Fruit fly (Drosophila melanogaster) whole organism, wandering third instar larva: ENCODE measurements around the gene CG6179.
A peak's percentile ranks its signal among the peaks of the same experiment; 100 is the strongest.

Source experiments
- Abd-B ChIP-seq: fragments of >200 bp; optimal IDR thresholded peaks from 2 replicates; lab custom pipeline; 2017; ENCODE audit warnings: missing biosample characterization, missing genetic modification characterization
- Dfd ChIP-seq: fragments of >200 bp; optimal IDR thresholded peaks from 2 replicates; lab custom pipeline; 2017; ENCODE audit warnings: missing biosample characterization, missing genetic modification characterization
- GATAd ChIP-seq: sonication (Bioruptor generic); optimal IDR thresholded peaks from 2 replicates; lab custom pipeline; 2016; ENCODE audit warnings: missing biosample characterization, missing genetic modification characterization
- Hnf4 ChIP-seq: fragments of 200-800 bp; sonication (Bioruptor generic); optimal IDR thresholded peaks from 2 replicates; lab custom pipeline; 2016; ENCODE audit warnings: missing biosample characterization, mild to moderate bottlenecking, missing genetic modification characterization
- Hr78 ChIP-seq: fragments of >200 bp; optimal IDR thresholded peaks from 2 replicates; lab custom pipeline; 2017; ENCODE audit warnings: missing biosample characterization, missing genetic modification characterization
- Hr83 ChIP-seq: fragments of 200-300 bp; sonication (Bioruptor generic); optimal IDR thresholded peaks from 2 replicates; lab custom pipeline; 2016; ENCODE audit warnings: missing biosample characterization, mild to moderate bottlenecking, missing genetic modification characterization, moderate library complexity; ENCODE audit not compliant: poor library complexity, severe bottlenecking
- Mio ChIP-seq: sonication (Bioruptor generic); optimal IDR thresholded peaks from 2 replicates; lab custom pipeline; 2016; ENCODE audit warnings: missing biosample characterization, missing genetic modification characterization
- OdsH ChIP-seq: fragments of 200-800 bp; sonication (Bioruptor generic); optimal IDR thresholded peaks from 2 replicates; lab custom pipeline; 2016; ENCODE audit warnings: missing biosample characterization, mild to moderate bottlenecking, missing genetic modification characterization
- psq ChIP-seq: fragments of 200-800 bp; sonication (Bioruptor generic); optimal IDR thresholded peaks from 3 replicates; lab custom pipeline; 2017; ENCODE audit warnings: missing biosample characterization, mild to moderate bottlenecking, missing genetic modification characterization, moderate library complexity
- sage ChIP-seq: fragments of 200-800 bp; sonication (Bioruptor generic); optimal IDR thresholded peaks from 2 replicates; lab custom pipeline; 2016; ENCODE audit warnings: missing biosample characterization, mild to moderate bottlenecking, missing genetic modification characterization
- usp ChIP-seq: fragments of >200 bp; optimal IDR thresholded peaks from 2 replicates; lab custom pipeline; 2017; ENCODE audit warnings: missing biosample characterization, missing genetic modification characterization

dm6 chrX:18367806-18368643, 11.9 kb upstream of the CG6179 start:
- no peak for TF ChIP-seq GATAd (GFP tag; lab: Kevin White, UChicago)
- peak; percentile 78 for TF ChIP-seq OdsH (GFP tag; lab: Kevin White, UChicago)
- TF ChIP-seq usp (GFP tag; lab: Kevin White, UChicago): no peak
- peak; percentile 73 for TF ChIP-seq Hnf4
- TF ChIP-seq psq (GFP tag; lab: Kevin White, UChicago): peak; percentile 66
- no peak for TF ChIP-seq sage
- TF ChIP-seq Mio (GFP tag; lab: Kevin White, UChicago): peak; percentile 5
- TF ChIP-seq Abd-B (GFP tag; lab: Kevin White, UChicago): no peak
- no peak for TF ChIP-seq Hr78 (GFP tag; lab: Kevin White, UChicago)
- TF ChIP-seq Hr83 (GFP tag; lab: Kevin White, UChicago): no peak
- no peak for TF ChIP-seq Dfd (GFP tag; lab: Kevin White, UChicago)
